Fruit fly (Drosophila melanogaster): ENCODE results near the gene sky.

Gene sky

DNA sequence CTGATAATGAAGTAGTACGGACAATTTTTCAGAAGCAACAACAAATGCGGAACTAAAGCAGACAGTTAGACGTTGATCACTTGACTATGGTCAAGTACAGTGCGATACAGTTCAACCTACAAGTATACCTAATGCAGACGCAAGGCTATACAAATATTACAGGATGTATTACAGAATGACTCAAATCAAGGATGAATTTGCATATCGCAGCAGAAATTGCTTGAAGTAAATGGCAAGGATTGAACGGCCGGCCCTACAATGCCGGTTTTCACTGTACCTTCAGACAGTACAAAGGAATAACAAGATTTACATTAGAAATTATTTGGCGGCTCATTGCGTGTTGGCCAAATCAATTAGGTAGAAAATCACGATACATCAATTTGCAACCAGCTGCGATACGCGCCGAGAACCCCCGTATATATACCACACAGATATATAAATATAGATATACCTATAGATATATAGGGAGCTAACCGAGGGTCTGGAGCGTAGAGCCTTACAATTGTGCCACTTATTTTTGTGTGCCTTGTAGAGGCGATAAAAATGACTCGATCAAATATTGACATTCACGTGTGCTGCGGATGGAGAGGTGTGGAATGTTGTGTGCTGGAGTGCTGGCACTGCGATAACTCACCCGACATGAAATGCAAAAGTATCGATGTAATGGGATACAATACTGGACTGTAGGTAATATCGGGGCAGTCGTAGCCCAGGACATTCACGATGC, 37.2 kb downstream of the sky start:
- TF ChIP-seq CTCF (optimal IDR thresholded peaks at IDR 0.05) (no peak), CG8478 (optimal IDR thresholded peaks at IDR 0.05) (no peak)

DNA sequence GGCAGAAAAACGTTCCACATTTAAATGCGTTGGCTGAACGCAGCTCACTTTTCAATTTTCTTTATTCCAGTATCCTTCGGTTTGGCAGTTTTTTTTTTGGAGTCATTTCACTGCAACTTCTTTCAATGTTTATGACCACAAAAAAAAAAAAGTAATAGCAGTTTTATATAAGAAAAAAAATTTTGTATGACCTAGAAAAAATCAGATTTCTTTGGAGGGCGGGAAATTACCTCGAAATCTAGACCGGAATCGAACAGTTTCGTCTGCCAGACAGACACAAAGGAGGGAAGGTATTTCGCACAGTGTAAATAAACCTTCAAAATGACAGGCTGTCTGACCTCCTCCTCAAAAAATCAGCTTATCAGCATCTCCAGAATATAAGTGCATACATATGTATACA, 38.3 kb downstream of the sky start:
- TF ChIP-seq CG8478 (optimal IDR thresholded peaks at IDR 0.05) (no peak), CTCF (optimal IDR thresholded peaks at IDR 0.05) (no peak)

DNA sequence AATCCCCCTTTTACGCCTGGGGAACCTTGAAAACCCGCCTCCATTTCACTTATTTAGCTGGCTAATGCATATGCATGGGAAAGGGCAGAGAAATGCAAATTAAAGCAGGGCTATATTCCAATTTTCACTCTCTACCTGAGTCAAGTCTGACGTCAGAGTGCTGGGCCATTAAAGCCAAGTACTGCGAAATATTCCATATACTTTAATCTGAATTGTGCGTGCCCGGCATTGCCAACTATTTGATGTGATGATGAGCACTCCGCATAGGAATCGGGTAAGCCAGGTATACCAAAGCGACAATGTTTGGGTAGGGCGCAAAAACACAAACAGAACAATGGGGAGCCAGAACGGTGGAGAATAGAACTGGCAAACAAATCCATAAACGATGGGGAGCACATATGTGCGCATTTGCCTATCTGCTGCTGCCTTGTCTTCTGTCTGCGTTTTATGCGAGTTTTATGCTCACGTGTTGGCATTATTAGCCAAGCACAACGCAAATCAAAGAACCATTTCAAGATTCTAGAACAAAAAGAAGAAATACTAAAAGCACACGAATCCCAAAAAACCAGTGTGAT, 39.1 kb downstream of the sky start:
- TF ChIP-seq CG8478 (optimal IDR thresholded peaks at IDR 0.05) = no peak
- no peak for TF ChIP-seq CTCF (optimal IDR thresholded peaks at IDR 0.05)

DNA sequence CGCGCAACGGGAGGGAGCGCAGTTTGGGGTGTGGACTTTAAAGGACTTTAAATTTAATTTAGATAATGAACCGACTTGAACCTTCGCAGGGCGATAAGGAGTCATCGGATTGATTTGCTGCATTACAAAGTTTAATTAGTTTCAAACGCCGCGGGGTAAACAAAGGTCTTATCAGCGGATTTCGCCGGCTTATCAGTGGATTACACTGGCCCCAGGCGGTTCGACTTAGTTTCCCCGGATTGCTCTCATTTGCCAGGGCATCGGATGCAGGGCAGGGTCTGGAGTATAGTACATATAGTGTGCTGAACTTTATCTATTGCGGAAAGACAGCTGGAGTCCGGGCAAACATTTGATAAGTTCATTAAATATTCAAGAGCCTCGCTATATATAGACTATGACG, 40.3 kb downstream of the sky start:
- TF ChIP-seq CTCF (optimal IDR thresholded peaks at IDR 0.05) = no peak
- no peak for TF ChIP-seq CG8478 (optimal IDR thresholded peaks at IDR 0.05)

DNA sequence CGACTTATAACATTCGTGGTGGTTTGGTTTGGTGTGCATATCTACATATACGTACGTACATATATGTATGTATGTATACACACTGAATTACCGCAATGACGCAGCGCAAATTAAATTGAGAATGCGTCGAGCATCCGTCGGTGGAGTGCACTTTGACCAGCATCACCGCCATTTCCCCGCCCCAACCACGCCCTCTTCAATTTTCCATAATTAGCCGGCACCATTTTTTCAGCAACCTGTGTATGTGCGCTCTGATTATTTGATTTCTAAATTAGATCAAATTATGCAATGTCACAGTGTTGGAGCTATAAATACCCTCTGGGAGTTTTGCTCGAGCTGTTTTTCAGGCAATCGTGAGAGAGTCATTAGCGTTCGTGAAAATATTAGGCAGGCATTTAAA, 40.7 kb downstream of the sky start:
- TF ChIP-seq CTCF (optimal IDR thresholded peaks at IDR 0.05) (no peak), CG8478 (optimal IDR thresholded peaks at IDR 0.05) (no peak)

DNA sequence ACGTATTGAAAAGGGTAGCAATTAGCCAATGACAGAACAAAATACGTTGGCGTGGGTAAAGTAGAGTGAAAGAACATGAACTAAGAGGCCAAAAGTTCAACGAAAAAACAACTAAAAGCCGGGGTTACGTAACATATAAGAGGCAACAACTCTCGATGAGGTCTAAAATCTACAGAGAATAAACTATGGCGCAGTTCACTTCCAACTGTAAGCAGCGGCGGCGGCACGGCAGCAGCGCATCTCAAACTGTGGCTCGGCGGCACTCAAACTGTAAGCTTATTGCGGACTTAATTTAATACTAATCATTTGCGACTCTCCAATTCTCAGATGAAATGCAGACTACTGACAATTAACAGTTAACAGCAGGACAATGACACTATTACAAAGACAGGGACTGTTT, 44.2 kb downstream of the sky start:
- TF ChIP-seq CG8478 (optimal IDR thresholded peaks at IDR 0.05) (no peak), CTCF (optimal IDR thresholded peaks at IDR 0.05) (peak in 1 of 2 experiments; percentile 26)

DNA sequence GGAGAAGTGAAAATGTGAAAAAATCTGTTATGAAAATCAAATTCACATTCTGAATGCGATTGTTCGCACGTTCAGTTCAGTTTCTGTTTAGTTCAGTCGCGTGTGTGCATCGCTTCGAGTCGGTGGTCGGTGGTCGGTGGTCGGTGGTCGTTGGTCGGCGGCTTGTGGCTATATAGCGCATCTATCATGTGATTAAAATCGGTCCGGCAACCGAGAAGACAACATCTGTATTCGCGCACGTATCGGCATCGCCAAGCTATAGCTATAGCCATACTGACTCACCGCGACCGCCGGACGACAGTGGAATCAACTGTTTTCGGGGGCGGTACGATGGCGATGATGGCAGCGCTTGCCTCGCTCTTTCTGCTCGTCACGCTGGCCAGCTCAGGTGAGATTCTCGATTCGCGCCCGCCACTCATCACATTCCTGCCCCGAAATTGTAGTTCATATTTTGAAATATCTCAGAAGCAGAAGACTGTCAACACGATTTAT, 48.9 kb downstream of the sky start, which contains the start of gene CG14401:
CG14401 (plus strand) TSS at position 51 of the 492 bp plus-strand sequence.
- TF ChIP-seq CG8478 (optimal IDR thresholded peaks at IDR 0.05) = no peak
- TF ChIP-seq CTCF (optimal IDR thresholded peaks at IDR 0.05) = no peak

DNA sequence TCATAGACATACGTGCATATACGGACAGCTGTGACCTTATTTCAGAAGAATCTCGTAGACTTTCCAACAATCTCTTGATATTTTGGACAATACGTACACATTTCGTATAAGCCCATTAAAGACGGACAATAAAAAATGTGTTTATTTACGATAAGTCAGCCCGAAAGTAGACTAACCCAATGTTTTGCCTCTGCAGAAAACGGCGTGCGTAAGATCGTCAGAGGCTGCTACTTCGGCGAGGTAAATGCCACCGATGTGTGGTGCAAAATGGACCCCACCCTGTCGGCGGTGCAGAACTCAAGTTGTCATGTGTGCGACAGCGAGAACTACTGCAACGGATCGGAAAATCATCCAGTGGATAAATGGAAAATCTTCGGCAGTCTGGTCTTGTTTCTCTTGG, 49.8 kb downstream of the sky start:
- TF ChIP-seq CTCF (optimal IDR thresholded peaks at IDR 0.05) (no peak), CG8478 (optimal IDR thresholded peaks at IDR 0.05) (no peak)

DNA sequence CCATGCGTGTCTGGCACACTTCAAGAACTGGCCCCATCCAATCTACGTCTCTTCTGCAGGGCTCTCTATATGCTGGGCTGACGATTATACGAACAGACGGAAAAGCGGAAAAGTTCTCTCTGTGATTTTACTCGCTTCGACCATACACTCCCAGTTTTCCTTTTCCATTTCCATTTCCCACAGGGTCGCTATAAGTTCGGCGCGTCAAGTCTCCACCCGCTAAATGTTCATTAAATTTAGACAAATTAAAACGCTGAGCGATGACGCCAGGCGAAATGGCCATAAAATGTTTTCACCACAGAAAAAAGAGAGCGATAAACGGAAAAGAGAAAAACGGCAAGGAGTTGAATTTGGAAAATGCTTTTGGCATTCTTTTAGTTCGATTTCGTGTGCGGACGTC, 51.4 kb downstream of the sky start, which contains the start of gene CG31675:
CG31675 (plus strand) TSS at position 375 of the 400 bp plus-strand sequence.
- no peak for TF ChIP-seq CG8478 (optimal IDR thresholded peaks at IDR 0.05)

DNA sequence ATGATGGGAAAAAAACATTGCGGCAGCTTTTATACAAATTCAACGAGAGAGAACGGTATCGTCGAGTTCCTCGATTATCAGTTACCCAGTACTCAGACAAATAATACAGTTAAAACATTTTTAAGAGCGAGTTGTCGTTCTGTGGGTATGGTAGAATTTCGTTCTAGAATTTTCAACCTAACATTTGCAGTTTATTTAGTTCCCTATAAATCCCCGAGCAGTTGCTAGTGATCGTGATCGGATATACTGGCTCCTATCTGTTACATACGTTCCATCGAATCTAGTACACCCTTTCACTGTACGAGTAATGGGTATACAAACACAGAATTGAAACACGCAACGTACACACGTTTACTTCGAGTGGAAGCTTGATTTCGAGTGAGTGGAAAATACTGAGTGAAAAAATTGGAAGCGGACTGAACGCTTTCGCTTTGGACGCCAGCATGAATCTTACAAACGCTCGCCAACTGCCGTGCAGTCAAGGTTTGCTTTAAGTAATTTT, 53.9 kb downstream of the sky start, which contains the start of gene CG9338:
CG9338 (plus strand) TSS at position 452 of the 502 bp plus-strand sequence.
- TF ChIP-seq CG8478 (optimal IDR thresholded peaks at IDR 0.05) (no peak), CTCF (optimal IDR thresholded peaks at IDR 0.05) (no peak)

DNA sequence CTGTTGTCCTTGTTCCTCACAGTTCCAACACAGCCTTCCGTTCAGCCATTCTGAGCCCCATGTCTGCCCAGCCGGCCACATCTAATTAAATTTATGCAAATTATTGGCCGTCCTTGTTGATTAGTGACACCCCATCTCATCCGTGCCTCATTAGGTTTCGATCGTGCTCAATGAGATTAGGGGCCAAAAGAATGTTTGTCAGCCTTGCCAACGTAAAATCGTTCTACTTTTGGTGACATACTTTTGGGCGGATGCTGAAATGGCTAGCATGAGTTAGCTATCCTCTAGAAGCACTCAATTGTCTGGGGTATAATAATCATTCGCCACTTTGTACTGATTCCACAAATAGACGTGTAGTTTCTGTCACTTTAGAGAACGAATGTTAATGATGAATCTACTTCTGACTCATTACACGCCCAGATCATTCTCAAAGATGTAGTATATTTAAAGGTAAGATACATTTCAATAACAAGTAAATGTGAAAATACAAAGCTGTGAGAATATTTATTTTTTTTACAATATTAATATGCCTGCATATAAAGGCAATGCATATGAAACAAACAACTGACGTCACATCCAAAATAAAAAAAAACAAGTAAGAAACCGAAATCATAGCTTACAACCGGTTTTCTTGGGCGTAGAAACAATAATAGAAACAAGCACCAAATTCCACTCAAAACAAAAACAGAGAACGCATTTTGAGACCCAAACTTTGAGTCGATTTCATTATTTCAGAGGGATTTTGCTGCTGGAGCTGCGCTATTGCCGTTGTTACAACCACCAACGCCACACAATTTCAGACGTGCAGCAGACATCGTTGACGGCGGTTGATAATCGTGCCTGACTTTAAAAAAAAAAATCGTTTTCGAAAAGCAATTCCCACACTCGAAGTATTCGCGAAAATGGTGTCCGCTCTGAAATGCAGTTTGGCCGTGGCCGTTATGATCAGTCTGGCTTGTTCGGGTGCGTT, 60.1 kb downstream of the sky start, which contains the start of gene bero:
bero (plus strand) TSS at position 325 of the 970 bp plus-strand sequence.
- TF ChIP-seq CTCF (optimal IDR thresholded peaks at IDR 0.05) (no peak), CG8478 (optimal IDR thresholded peaks at IDR 0.05) (no peak)

DNA sequence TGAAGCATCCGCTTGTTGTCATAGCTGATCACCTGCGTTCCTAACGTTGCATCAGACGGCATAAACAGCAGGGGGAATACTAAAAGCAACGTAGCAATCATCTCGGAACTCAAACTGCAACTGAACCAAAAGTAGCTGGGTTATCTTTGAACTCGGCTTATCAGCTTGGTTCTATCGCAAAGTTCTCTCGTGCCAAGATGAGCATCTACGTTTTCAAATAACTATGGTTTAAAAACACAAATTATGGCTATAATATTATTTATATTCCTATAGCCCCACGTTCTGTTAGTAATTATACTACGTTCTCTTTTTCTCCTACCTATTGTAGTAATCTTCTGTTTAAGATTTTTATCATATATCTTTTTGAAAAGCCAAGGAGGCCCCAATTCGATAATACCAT, 60.9 kb downstream of the sky start, which contains the start of gene CG14400:
CG14400 (minus strand) TSS at position 101 of the 400 bp plus-strand sequence.
- TF ChIP-seq CTCF (optimal IDR thresholded peaks at IDR 0.05) (no peak), CG8478 (optimal IDR thresholded peaks at IDR 0.05) (no peak)

DNA sequence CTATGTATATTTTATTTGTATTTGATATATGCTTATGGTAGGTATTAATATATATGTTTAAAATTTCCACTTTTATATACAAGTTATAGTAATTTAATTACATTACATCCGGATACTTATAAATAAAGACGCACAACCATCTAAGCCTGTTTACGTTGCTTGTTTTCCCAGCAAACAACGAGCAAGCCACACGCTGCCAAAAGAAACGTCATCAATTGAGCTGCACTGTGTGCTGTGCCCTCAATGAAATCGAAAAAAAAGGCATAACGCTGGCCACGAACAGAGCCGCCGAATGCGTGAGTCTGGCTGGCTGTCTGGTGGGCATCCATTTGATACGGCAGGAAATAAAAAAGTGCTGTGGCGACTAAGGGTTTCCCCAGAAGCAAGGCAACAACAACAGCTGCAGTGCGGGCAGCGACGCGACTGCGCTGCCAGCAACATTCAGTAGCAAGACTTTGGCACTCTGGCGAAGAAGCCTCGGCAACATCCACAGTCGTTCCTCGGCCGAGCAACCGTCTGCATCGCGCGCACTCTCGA, 66.6 kb downstream of the sky start, which contains the start of gene twit:
twit (plus strand) TSS at position 487 of the 537 bp plus-strand sequence.
- no peak for TF ChIP-seq CG8478 (optimal IDR thresholded peaks at IDR 0.05)
- no peak for TF ChIP-seq CTCF (optimal IDR thresholded peaks at IDR 0.05)

DNA sequence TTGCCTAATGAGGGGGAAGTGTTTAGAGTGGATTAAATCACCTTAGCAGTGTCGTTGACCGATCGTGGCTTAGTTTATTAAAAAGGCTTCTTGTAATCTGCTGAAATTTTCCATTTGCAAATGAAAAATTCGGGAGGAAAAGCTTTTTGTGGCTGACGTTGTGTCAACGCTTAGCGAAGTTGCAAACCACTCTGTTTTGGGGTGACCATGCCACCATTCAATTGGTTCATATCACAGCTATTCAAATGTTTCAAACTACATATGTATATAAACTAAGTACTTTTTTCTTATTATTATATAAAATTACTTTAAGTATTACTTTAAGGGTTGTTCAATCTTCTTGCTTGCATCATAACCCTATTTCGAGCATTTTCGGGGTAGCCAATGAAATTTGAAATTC, 67.1 kb downstream of the sky start:
- TF ChIP-seq CG8478 (optimal IDR thresholded peaks at IDR 0.05) (no peak), CTCF (optimal IDR thresholded peaks at IDR 0.05) (peak in 1 of 2 experiments; percentile 54)

Measured in S2 (cell line).